Worm (Caenorhabditis elegans): ENCODE measurements around the gene exos-7.

- TF ChIP-seq hnd-1 (tag; optimal IDR thresholded peaks at IDR 0.05) (no peak), ceh-13 (GFP tag; optimal IDR thresholded peaks at IDR 0.05) (no peak), scrt-1 (GFP tag; IDR thresholded peaks at IDR 0.05) (no peak), hmg-4 (GFP tag; optimal IDR thresholded peaks at IDR 0.05) (no peak)
These were observed 44.9 kb upstream of the exos-7 start for ce11 chrV:20793761-20794160.

All from whole organism, early embryonic.